Fruit fly (Drosophila melanogaster): ENCODE measurements around the gene CG14323.

Gene CG14323

dm6 chr3R:17619726-17620282 is 2.1 kb downstream of the CG14323 start (continued):
- TF ChIP-seq CG5953 (GFP tag; IDR thresholded peaks at IDR 0.05) (no peak; the same call in 1 of the 2 replicates), CG2678 (tag; optimal IDR thresholded peaks at IDR 0.05) (peak; percentile 23), CG10979 (tag; optimal IDR thresholded peaks at IDR 0.05) (peak; percentile 31), oc (tag; optimal IDR thresholded peaks at IDR 0.05) (peak; percentile 7), CG11247 (GFP tag; IDR thresholded peaks at IDR 0.05) (no peak), CG2712 (tag; optimal IDR thresholded peaks at IDR 0.05) (peak; percentile 41), CG13287 (GFP tag; IDR thresholded peaks at IDR 0.05; ENCODE audit: partially characterized antibody) (peak; percentile 68), amos (GFP tag; IDR thresholded peaks at IDR 0.05; ENCODE audit: partially characterized antibody) (peak; percentile 84), HmgZ (tag; optimal IDR thresholded peaks at IDR 0.05) (no peak), dati (GFP tag; IDR thresholded peaks at IDR 0.05) (no peak), sd (tag; optimal IDR thresholded peaks at IDR 0.05) (no peak), Oaz (GFP tag; IDR thresholded peaks at IDR 0.05) (no peak), CG9609 (GFP tag; optimal IDR thresholded peaks at IDR 0.05) (no peak), CG17568 (GFP tag; optimal IDR thresholded peaks at IDR 0.05) (peak; percentile 46), tll (GFP tag; optimal IDR thresholded peaks at IDR 0.05) (no peak), CG13296 (GFP tag; optimal IDR thresholded peaks at IDR 0.05) (peak; percentile 46), tna (GFP tag; IDR thresholded peaks at IDR 0.05; ENCODE audit: partially characterized antibody) (peak; percentile 87), CG17612 (GFP tag; IDR thresholded peaks at IDR 0.05) (no peak), CG6683 (GFP tag; optimal IDR thresholded peaks at IDR 0.05) (no peak), unpg (GFP tag; optimal IDR thresholded peaks at IDR 0.05) (peak; percentile 4), ind (GFP tag; optimal IDR thresholded peaks at IDR 0.05) (no peak), CG8388 (GFP tag; optimal IDR thresholded peaks at IDR 0.05) (peak; percentile 6), tin (GFP tag; optimal IDR thresholded peaks at IDR 0.05) (no peak), Vsx1 (GFP tag; optimal IDR thresholded peaks at IDR 0.05) (no peak), luna (GFP tag; optimal IDR thresholded peaks at IDR 0.05) (no peak), CkIIα-i1 (GFP tag; IDR thresholded peaks at IDR 0.05) (no peak), CG15601 (tag; optimal IDR thresholded peaks at IDR 0.05) (peak; percentile 6), Myb (GFP tag; optimal IDR thresholded peaks at IDR 0.05) (no peak), Ada2b (GFP tag; IDR thresholded peaks at IDR 0.05) (no peak), CG7839 (tag; optimal IDR thresholded peaks at IDR 0.05) (peak; percentile 37), CG17359 (tag; optimal IDR thresholded peaks at IDR 0.05) (no peak), so (GFP tag; IDR thresholded peaks at IDR 0.05) (peak; percentile 50; the same call in 1 of the 3 replicates), eve (GFP tag; optimal IDR thresholded peaks at IDR 0.05) (peak in 1 of 2 experiments; percentile 17), Bgb (GFP tag; IDR thresholded peaks at IDR 0.05; ENCODE audit: partially characterized antibody) (peak; percentile 86), CG11723 (GFP tag; optimal IDR thresholded peaks at IDR 0.05) (no peak), CG2199 (GFP tag; IDR thresholded peaks at IDR 0.05) (0 out of 3 replicates have a peak, but pooled peaks have one; percentile 36), inv (GFP tag; IDR thresholded peaks at IDR 0.05; ENCODE audit: partially characterized antibody) (peak; percentile 59; the same call in 1 of the 2 replicates), CG2129 (GFP tag; IDR thresholded peaks at IDR 0.05; ENCODE audit: partially characterized antibody) (peak; percentile 22; the same call in 1 of the 2 replicates), Xrp1 (GFP tag; IDR thresholded peaks at IDR 0.05) (peak; percentile 40; the same call in 1 of the 2 replicates), stc (GFP tag; IDR thresholded peaks at IDR 0.05) (peak; percentile 21; the same call in 1 of the 2 replicates), CG31441 (GFP tag; IDR thresholded peaks at IDR 0.05) (no peak), unc-4 (GFP tag; IDR thresholded peaks at IDR 0.05; ENCODE audit: partially characterized antibody) (peak; percentile 60; the same call in 1 of the 2 replicates), CG32772 (GFP tag; IDR thresholded peaks at IDR 0.05) (no peak), ro (GFP tag; IDR thresholded peaks at IDR 0.05) (no peak), fd96Cb (tag; optimal IDR thresholded peaks at IDR 0.05) (no peak), Elba2 (GFP tag; optimal IDR thresholded peaks at IDR 0.05) (no peak), CG6254 (GFP tag; optimal IDR thresholded peaks at IDR 0.05) (no peak), CG18262 (tag; optimal IDR thresholded peaks at IDR 0.05) (peak; percentile 49), CG7745 (tag; optimal IDR thresholded peaks at IDR 0.05) (peak; percentile 54)

Measured in whole organism, embryonic.